Worm (Caenorhabditis elegans) whole organism, L4/young adult: ENCODE data around the gene H25K10.1.

ENCODE experiments used
- W03F9.2 ChIP-seq: fragments of 150-350 bp; optimal IDR thresholded peaks from 2 replicates; lab custom pipeline; 2014; ENCODE audit warnings: missing biosample characterization, missing genetic modification characterization
- dao-5 ChIP-seq: sonication (generic microtip); optimal IDR thresholded peaks from 2 replicates; lab custom pipeline; 2016; ENCODE audit warnings: missing genotype, missing genetic modification characterization, moderate library complexity, missing compliant biosample characterization
- him-1 ChIP-seq: sonication (generic microtip); optimal IDR thresholded peaks from 2 replicates; lab custom pipeline; 2016; ENCODE audit warnings: missing genotype, missing genetic modification reagents, missing genetic modification characterization, missing compliant biosample characterization

The H25K10.1 gene

ce11 chrIV:16192754-16193153, 9.4 kb upstream of the H25K10.1 start:
- no peak for TF ChIP-seq him-1
- no peak for TF ChIP-seq W03F9.2
- TF ChIP-seq dao-5 (tag; lab: Kevin White, UChicago): no peak

- no peak for TF ChIP-seq W03F9.2
These were observed 5.5 kb upstream of the H25K10.1 start, which contains the start of gene Y7A9A.1 for ce11 chrIV:16196717-16197116. TSS of gene Y7A9A.1 (plus strand) at chrIV:16197017.

- TF ChIP-seq dao-5 (tag; lab: Kevin White, UChicago) (no peak), W03F9.2 (no peak), him-1 (no peak)
These were observed 2.3 kb upstream of the H25K10.1 start for ce11 chrIV:16199831-16200230.

- TF ChIP-seq W03F9.2: no peak
These were observed 1.2 kb downstream of the H25K10.1 start for ce11 chrIV:16203373-16203772.

ce11 chrIV:16210913-16211312, 8.7 kb downstream of the H25K10.1 start, which contains the start of gene H25K10.2:
TSS of gene H25K10.2 (minus strand) at chrIV:16211013.
- no peak for TF ChIP-seq W03F9.2
- TF ChIP-seq dao-5 (tag; lab: Kevin White, UChicago): no peak
- no peak for TF ChIP-seq him-1

- no peak for TF ChIP-seq dao-5 (tag; lab: Kevin White, UChicago)
- no peak for TF ChIP-seq him-1
- no peak for TF ChIP-seq W03F9.2
These were observed 14.0 kb downstream of the H25K10.1 start for ce11 chrIV:16216165-16216564.

ce11 chrIV:16220688-16221087, 18.5 kb downstream of the H25K10.1 start:
- no peak for TF ChIP-seq him-1
- TF ChIP-seq W03F9.2: no peak
- no peak for TF ChIP-seq dao-5 (tag; lab: Kevin White, UChicago)

- TF ChIP-seq dao-5 (tag; lab: Kevin White, UChicago) (no peak), him-1 (no peak), W03F9.2 (no peak)
These were observed 19.4 kb downstream of the H25K10.1 start, which contains the start of gene srv-11 for ce11 chrIV:16221559-16221958. TSS of gene srv-11 (minus strand) at chrIV:16221659.

ce11 chrIV:16225747-16226146, 23.6 kb downstream of the H25K10.1 start, which contains the start of gene H25K10.4:
TSS of gene H25K10.4 (plus strand) at chrIV:16226047.
- no peak for TF ChIP-seq dao-5 (tag; lab: Kevin White, UChicago)
- no peak for TF ChIP-seq W03F9.2
- no peak for TF ChIP-seq him-1

ce11 chrIV:16230464-16230863, 28.3 kb downstream of the H25K10.1 start:
- no peak for TF ChIP-seq W03F9.2
- TF ChIP-seq dao-5 (tag; lab: Kevin White, UChicago): no peak
- no peak for TF ChIP-seq him-1

ce11 chrIV:16233028-16233427, 30.9 kb downstream of the H25K10.1 start, which contains the start of the genes hpa-1 and irld-39:
TSS of gene hpa-1 (minus strand) at chrIV:16233128.
TSS of gene irld-39 (plus strand) at chrIV:16233148.
- no peak for TF ChIP-seq him-1

- TF ChIP-seq W03F9.2 (no peak), dao-5 (tag; lab: Kevin White, UChicago) (no peak), him-1 (no peak)
These were observed 34.7 kb downstream of the H25K10.1 start for ce11 chrIV:16236827-16237226.

- no peak for TF ChIP-seq him-1
These were observed 36.4 kb downstream of the H25K10.1 start, which contains the start of gene srw-61 for ce11 chrIV:16238555-16238954. TSS of gene srw-61 (minus strand) at chrIV:16238655.

- TF ChIP-seq dao-5 (tag; lab: Kevin White, UChicago) (no peak), W03F9.2 (no peak), him-1 (no peak)
These were observed 45.0 kb downstream of the H25K10.1 start, which contains the start of gene F38C2.1 for ce11 chrIV:16247131-16247530. TSS of gene F38C2.1 (plus strand) at chrIV:16247431.

- no peak for TF ChIP-seq him-1
- no peak for TF ChIP-seq dao-5 (tag; lab: Kevin White, UChicago)
- no peak for TF ChIP-seq W03F9.2
These were observed 52.3 kb downstream of the H25K10.1 start, which contains the start of gene hlh-17 for ce11 chrIV:16254464-16254863. TSS of gene hlh-17 (plus strand) at chrIV:16254764.
